Worm (Caenorhabditis elegans): ENCODE measurements around the gene ubxn-2.

ce11 chrIV:2688716-2689307 lies 36.8 kb downstream of the ubxn-2 start, which contains the start of gene egrh-3:
- TF ChIP-seq Y116A8C.19 (tag; optimal IDR thresholded peaks at IDR 0.05; ENCODE audit: borderline replicate concordance) (no peak), pqm-1 (tag; optimal IDR thresholded peaks at IDR 0.05) (no peak), ets-5 (GFP tag; IDR thresholded peaks at IDR 0.05) (no peak), alr-1 (tag; optimal IDR thresholded peaks at IDR 0.05; ENCODE audit: borderline replicate concordance) (no peak)

Data from whole organism, L1 larva.